Fruit fly (Drosophila melanogaster): ENCODE results near the gene HGTX.

dm6 chr3L:14631964-14632758 is 32.8 kb upstream of the HGTX start, which contains the start of the genes RecQ5 and dlp:
- TF ChIP-seq Pif1B (GFP tag; optimal IDR thresholded peaks at IDR 0.05) = peak; percentile 58
- TF ChIP-seq CG15710 (tag; optimal IDR thresholded peaks at IDR 0.05) = peak; percentile 70
- peak; percentile 69 for TF ChIP-seq CG4496 (GFP tag; IDR thresholded peaks at IDR 0.05)
- no peak for TF ChIP-seq CG13204 (GFP tag; optimal IDR thresholded peaks at IDR 0.05)
- TF ChIP-seq Snoo (tag; optimal IDR thresholded peaks at IDR 0.05) = peak; percentile 67
- peak; percentile 25; the same call in 1 of the 3 replicates for TF ChIP-seq fd96Ca (GFP tag; IDR thresholded peaks at IDR 0.05)
- TF ChIP-seq CG8159 (tag; optimal IDR thresholded peaks at IDR 0.05) = peak; percentile 77
